Worm (Caenorhabditis elegans) whole organism, L3 larva: ENCODE measurements around the gene C44B7.11.

Experiments
- R02D3.7 ChIP-seq: fragments of 150-350 bp; optimal IDR thresholded peaks from 2 replicates; lab custom pipeline; 2014; ENCODE audit warnings: missing biosample characterization, missing genetic modification characterization
- ZK546.5 ChIP-seq: sonication (generic microtip); optimal IDR thresholded peaks from 2 replicates; lab custom pipeline; 2017; ENCODE audit warnings: missing biosample characterization, missing genetic modification characterization
- aly-2 ChIP-seq: fragments of 150-350 bp; optimal IDR thresholded peaks from 2 replicates; lab custom pipeline; 2014; ENCODE audit warnings: missing biosample characterization, missing genetic modification characterization
- ama-1 ChIP-seq: fragments of 150-350 bp; optimal IDR thresholded peaks from 2 replicates; lab custom pipeline; 2018
- ceh-16 ChIP-seq: sonication (generic microtip); optimal IDR thresholded peaks from 2 replicates; lab custom pipeline; 2017; ENCODE audit warnings: missing biosample characterization, missing genetic modification characterization
- ceh-28 ChIP-seq: fragments of 150-350 bp; optimal IDR thresholded peaks from 2 replicates; lab custom pipeline; 2014; ENCODE audit warnings: missing biosample characterization, missing genetic modification reagents, missing genetic modification characterization
- ceh-82 ChIP-seq: fragments of 150-350 bp; optimal IDR thresholded peaks from 2 replicates; lab custom pipeline; 2014; ENCODE audit warnings: missing biosample characterization, missing genetic modification characterization
- ceh-9 ChIP-seq: sonication (generic microtip); optimal IDR thresholded peaks from 2 replicates; lab custom pipeline; 2018; ENCODE audit warnings: missing biosample characterization, missing genetic modification characterization
- daf-12 ChIP-seq: fragments of 150-350 bp; optimal IDR thresholded peaks from 2 replicates; lab custom pipeline; 2014; ENCODE audit warnings: missing biosample characterization, missing genetic modification reagents, missing genetic modification characterization
- egl-27 ChIP-seq: sonication (generic microtip); optimal IDR thresholded peaks from 4 replicates; lab custom pipeline; 2017; ENCODE audit warnings: missing biosample characterization, missing genetic modification reagents, missing genetic modification characterization
- egl-5 ChIP-seq: fragments of 150-350 bp; optimal IDR thresholded peaks from 2 replicates; lab custom pipeline; 2017; ENCODE audit warnings: missing biosample characterization, missing genetic modification reagents, missing genetic modification characterization, inconsistent platforms
- elt-1 ChIP-seq: fragments of 150-350 bp; optimal IDR thresholded peaks from 2 replicates; lab custom pipeline; 2014; ENCODE audit warnings: missing biosample characterization, missing genetic modification characterization
- elt-2 ChIP-seq: sonication (generic microtip); optimal IDR thresholded peaks from 2 replicates; lab custom pipeline; 2016; ENCODE audit warnings: missing genetic modification reagents, mild to moderate bottlenecking, missing genetic modification characterization, missing compliant biosample characterization
- elt-3 ChIP-seq, 3 experiments: fragments of 150-350 bp in 1 of 3; sonication (generic microtip) in 2 of 3; optimal IDR thresholded peaks; 2 replicates in 2 of 3; 4 replicates in 1 of 3; lab custom pipeline; 2014 to 2017; ENCODE audit warnings: missing biosample characterization in 3 of 3, missing genetic modification characterization in 3 of 3
- eor-1 ChIP-seq, 2 experiments: fragments of 150-350 bp; optimal IDR thresholded peaks; 2 replicates each; lab custom pipeline; 2014 to 2018; ENCODE audit warnings: missing biosample characterization in 2 of 2, missing genetic modification characterization in 2 of 2
- fkh-10 ChIP-seq: sonication (generic microtip); optimal IDR thresholded peaks from 2 replicates; lab custom pipeline; 2017; ENCODE audit warnings: missing biosample characterization, missing genetic modification reagents, missing genetic modification characterization
- fkh-2 ChIP-seq: fragments of 150-350 bp; optimal IDR thresholded peaks from 2 replicates; lab custom pipeline; 2014; ENCODE audit warnings: missing biosample characterization, missing genetic modification reagents, missing genetic modification characterization
- fos-1 ChIP-seq: fragments of 150-350 bp; optimal IDR thresholded peaks from 2 replicates; lab custom pipeline; 2014; ENCODE audit warnings: missing biosample characterization, missing genetic modification characterization
- hmg-11 ChIP-seq: sonication (generic microtip); optimal IDR thresholded peaks from 2 replicates; lab custom pipeline; 2016; ENCODE audit warnings: missing genetic modification characterization, missing compliant biosample characterization
- jun-1 ChIP-seq: fragments of 150-350 bp; optimal IDR thresholded peaks from 2 replicates; lab custom pipeline; 2014; ENCODE audit warnings: missing biosample characterization, missing genetic modification reagents, missing genetic modification characterization
- lin-15B ChIP-seq: fragments of 150-350 bp; optimal IDR thresholded peaks from 2 replicates; lab custom pipeline; 2014; ENCODE audit warnings: missing biosample characterization, missing genetic modification characterization
- lin-39 ChIP-seq: fragments of 150-350 bp; optimal IDR thresholded peaks from 2 replicates; lab custom pipeline; 2018; ENCODE audit warnings: missing biosample characterization, missing genetic modification reagents, missing genetic modification characterization
- lsy-12 ChIP-seq: sonication (generic microtip); optimal IDR thresholded peaks from 2 replicates; lab custom pipeline; 2016; ENCODE audit warnings: mild to moderate bottlenecking, missing genetic modification characterization, missing compliant biosample characterization
- mdl-1 ChIP-seq: fragments of 150-350 bp; optimal IDR thresholded peaks from 2 replicates; lab custom pipeline; 2014; ENCODE audit warnings: missing biosample characterization, missing genetic modification characterization
- mml-1 ChIP-seq: fragments of 150-350 bp; sonication (generic microtip); optimal IDR thresholded peaks from 3 replicates; lab custom pipeline; 2014; ENCODE audit warnings: missing biosample characterization, missing genetic modification characterization
- nfya-1 ChIP-seq: sonication (generic microtip); optimal IDR thresholded peaks from 2 replicates; lab custom pipeline; 2017; ENCODE audit warnings: missing genetic modification characterization, mild to moderate bottlenecking, missing compliant biosample characterization, antibody characterized with exemption, moderate library complexity; ENCODE audit not compliant: insufficient read depth
- nhr-11 ChIP-seq: fragments of 150-350 bp; optimal IDR thresholded peaks from 2 replicates; lab custom pipeline; 2014; ENCODE audit warnings: missing biosample characterization, missing genetic modification characterization
- nhr-12 ChIP-seq: fragments of 150-350 bp; optimal IDR thresholded peaks from 2 replicates; lab custom pipeline; 2014; ENCODE audit warnings: missing biosample characterization, missing genetic modification characterization
- nhr-23 ChIP-seq: fragments of 150-350 bp; optimal IDR thresholded peaks from 2 replicates; lab custom pipeline; 2014; ENCODE audit warnings: missing biosample characterization, missing genetic modification reagents, missing genetic modification characterization
- nhr-237 ChIP-seq: fragments of 150-350 bp; optimal IDR thresholded peaks from 2 replicates; lab custom pipeline; 2014; ENCODE audit warnings: missing biosample characterization, missing genetic modification characterization
- nhr-25 ChIP-seq: sonication (generic microtip); optimal IDR thresholded peaks from 2 replicates; lab custom pipeline; 2017; ENCODE audit warnings: missing biosample characterization, missing genetic modification characterization
- nhr-28 ChIP-seq: fragments of 150-350 bp; optimal IDR thresholded peaks from 2 replicates; lab custom pipeline; 2014; ENCODE audit warnings: missing biosample characterization, missing genetic modification characterization
- nhr-43 ChIP-seq: sonication (generic microtip); optimal IDR thresholded peaks from 2 replicates; lab custom pipeline; 2016; ENCODE audit warnings: mild to moderate bottlenecking, missing genetic modification characterization, missing compliant biosample characterization; ENCODE audit not compliant: poor library complexity, severe bottlenecking
- nhr-67 ChIP-seq: fragments of 150-350 bp; optimal IDR thresholded peaks from 2 replicates; lab custom pipeline; 2014; ENCODE audit warnings: missing biosample characterization, missing genetic modification characterization
- nhr-76 ChIP-seq: fragments of 150-350 bp; sonication (generic microtip); optimal IDR thresholded peaks from 5 replicates; lab custom pipeline; 2014; ENCODE audit warnings: missing biosample characterization, missing genetic modification characterization
- nhr-77 ChIP-seq: fragments of 150-350 bp; optimal IDR thresholded peaks from 2 replicates; lab custom pipeline; 2014; ENCODE audit warnings: missing biosample characterization, missing genetic modification characterization
- pha-4 ChIP-seq: fragments of 150-350 bp; optimal IDR thresholded peaks from 2 replicates; lab custom pipeline; 2014; ENCODE audit warnings: missing biosample characterization, missing genetic modification reagents, missing genetic modification characterization
- pqm-1 ChIP-seq: fragments of 150-350 bp; optimal IDR thresholded peaks from 2 replicates; lab custom pipeline; 2017; ENCODE audit warnings: missing biosample characterization, missing genetic modification characterization, inconsistent platforms
- sea-2 ChIP-seq: fragments of 150-350 bp; sonication (generic microtip); optimal IDR thresholded peaks from 4 replicates; lab custom pipeline; 2014; ENCODE audit warnings: missing biosample characterization, missing genetic modification reagents, missing genetic modification characterization
- skn-1 ChIP-seq: fragments of 150-350 bp; optimal IDR thresholded peaks from 2 replicates; lab custom pipeline; 2014; ENCODE audit warnings: missing biosample characterization, missing genetic modification characterization
- snpc-4 ChIP-seq: fragments of 150-350 bp; optimal IDR thresholded peaks from 2 replicates; lab custom pipeline; 2014; ENCODE audit warnings: missing biosample characterization, missing genetic modification characterization
- tbx-2 ChIP-seq: sonication (generic microtip); optimal IDR thresholded peaks from 2 replicates; lab custom pipeline; 2016; ENCODE audit warnings: mild to moderate bottlenecking, missing genetic modification characterization, missing compliant biosample characterization
- unc-39 ChIP-seq: sonication (generic microtip); optimal IDR thresholded peaks from 4 replicates; lab custom pipeline; 2017; ENCODE audit warnings: missing biosample characterization, missing genetic modification characterization
- unc-62 ChIP-seq: fragments of 150-350 bp; sonication (generic microtip); optimal IDR thresholded peaks from 4 replicates; lab custom pipeline; 2014; ENCODE audit warnings: missing biosample characterization, missing genetic modification reagents, missing genetic modification characterization
- zag-1 ChIP-seq: fragments of 150-350 bp; optimal IDR thresholded peaks from 2 replicates; lab custom pipeline; 2014; ENCODE audit warnings: missing biosample characterization, missing genetic modification characterization
- ztf-11 ChIP-seq: fragments of 150-350 bp; optimal IDR thresholded peaks from 2 replicates; lab custom pipeline; 2014; ENCODE audit warnings: missing biosample characterization, missing genetic modification characterization
- ztf-4 ChIP-seq: fragments of 150-350 bp; optimal IDR thresholded peaks from 2 replicates; lab custom pipeline; 2014; ENCODE audit warnings: missing biosample characterization, missing genetic modification characterization

Gene C44B7.11

ce11 chrII:6926488-6926887, 29.1 kb upstream of the C44B7.11 start:
- no peak for TF ChIP-seq daf-12
- TF ChIP-seq snpc-4 (tag; lab: Kevin White, UChicago) = peak; percentile 72
- TF ChIP-seq nhr-77 (tag; lab: Kevin White, UChicago) = no peak
- peak; percentile 44 for TF ChIP-seq fkh-10 (GFP tag; lab: Kevin White, UChicago)
- TF ChIP-seq nhr-76 = no peak
- peak; percentile 59 for TF ChIP-seq egl-27 (tag; lab: Kevin White, UChicago)
- no peak for TF ChIP-seq eor-1 (tag; optimal IDR thresholded peaks at IDR 0.05; lab: Kevin White, UChicago)
- TF ChIP-seq nhr-67 = no peak
- TF ChIP-seq ztf-11 (tag; lab: Kevin White, UChicago) = no peak
- no peak for TF ChIP-seq nhr-28 (tag; lab: Kevin White, UChicago)
- no peak for TF ChIP-seq aly-2 (tag; lab: Kevin White, UChicago)
- TF ChIP-seq mml-1 (tag; lab: Kevin White, UChicago) = no peak
- TF ChIP-seq unc-39 (tag; lab: Kevin White, UChicago) = no peak
- TF ChIP-seq tbx-2 (tag; lab: Kevin White, UChicago) = peak; percentile 48
- TF ChIP-seq elt-3 (tag; optimal IDR thresholded peaks at IDR 0.05; lab: Kevin White, UChicago) = no peak
- peak; percentile 79 for TF ChIP-seq nfya-1 (tag; lab: Kevin White, UChicago)
- TF ChIP-seq unc-62 (GFP tag; lab: Kevin White, UChicago) = peak; percentile 6
- peak; percentile 38 for TF ChIP-seq lin-15B (tag; lab: Kevin White, UChicago)
- peak; percentile 37 for TF ChIP-seq fos-1 (tag; lab: Kevin White, UChicago)
- no peak for TF ChIP-seq egl-5
- peak; percentile 86 for TF ChIP-seq hmg-11 (tag; lab: Kevin White, UChicago)
- peak; percentile 88 for TF ChIP-seq jun-1 (tag; lab: Kevin White, UChicago)
- no peak for TF ChIP-seq nhr-11 (tag; lab: Kevin White, UChicago)
- TF ChIP-seq R02D3.7 (tag; lab: Kevin White, UChicago) = peak; percentile 23
- peak; percentile 60 for TF ChIP-seq lin-39 (tag; lab: Kevin White, UChicago)
- peak; percentile 68 for TF ChIP-seq pha-4 (tag; lab: Kevin White, UChicago)
- TF ChIP-seq nhr-12 (tag; lab: Kevin White, UChicago) = no peak
- no peak for TF ChIP-seq elt-1 (tag; lab: Kevin White, UChicago)
- no peak for TF ChIP-seq nhr-237 (tag; lab: Kevin White, UChicago)
- no peak for TF ChIP-seq zag-1
- TF ChIP-seq ama-1 (lab: Kevin White, UChicago) = no peak
- TF ChIP-seq fkh-2 (tag; lab: Kevin White, UChicago) = no peak
- TF ChIP-seq skn-1 (tag; lab: Kevin White, UChicago) = peak; percentile 79
- no peak for TF ChIP-seq sea-2
- TF ChIP-seq nhr-43 (tag; lab: Kevin White, UChicago) = no peak
- TF ChIP-seq ceh-9 = no peak
- peak; percentile 46 for TF ChIP-seq nhr-23
- TF ChIP-seq ceh-28 = peak; percentile 42
- peak; percentile 33 for TF ChIP-seq lsy-12 (tag; lab: Kevin White, UChicago)
- peak; percentile 92 for TF ChIP-seq elt-2 (tag; lab: Kevin White, UChicago)
- no peak for TF ChIP-seq ceh-16 (tag; lab: Kevin White, UChicago)
- no peak for TF ChIP-seq ZK546.5 (tag; lab: Kevin White, UChicago)
- TF ChIP-seq nhr-25 (tag; lab: Kevin White, UChicago) = peak; percentile 37
- TF ChIP-seq ztf-4 = no peak
- TF ChIP-seq mdl-1 (tag; lab: Kevin White, UChicago) = peak; percentile 62
- no peak for TF ChIP-seq ceh-82 (tag; lab: Kevin White, UChicago)
- TF ChIP-seq pqm-1 (tag; lab: Kevin White, UChicago) = peak; percentile 56
